Worm (Caenorhabditis elegans) whole organism, dauer: ENCODE measurements around the gene nep-4.

Experiments used
- unc-62 ChIP-seq: sonication (generic microtip); optimal IDR thresholded peaks from 2 replicates; lab custom pipeline; 2017; ENCODE audit warnings: missing biosample characterization, missing genetic modification reagents, missing genetic modification characterization

The nep-4 gene

DNA sequence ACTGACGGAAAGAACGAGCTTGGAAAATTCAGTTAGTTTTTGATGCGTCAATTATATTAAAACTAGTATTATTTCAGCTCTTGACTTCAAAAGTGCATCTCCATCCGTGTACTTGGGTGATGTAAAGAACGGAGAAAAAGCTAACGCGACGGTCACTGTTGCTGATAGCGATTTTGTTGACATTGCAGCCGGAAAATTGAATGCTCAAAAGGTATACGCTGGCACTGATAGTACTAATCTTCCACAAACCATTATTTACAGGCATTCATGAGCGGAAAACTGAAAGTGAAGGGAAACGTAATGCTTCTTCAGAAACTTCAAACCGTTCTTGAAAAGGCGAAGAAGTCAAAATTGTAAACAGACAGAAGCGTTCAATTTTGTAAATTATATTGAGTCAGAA is 43.6 kb downstream of the nep-4 start:
- no peak for TF ChIP-seq unc-62 (GFP tag; lab: Kevin White, UChicago)

DNA sequence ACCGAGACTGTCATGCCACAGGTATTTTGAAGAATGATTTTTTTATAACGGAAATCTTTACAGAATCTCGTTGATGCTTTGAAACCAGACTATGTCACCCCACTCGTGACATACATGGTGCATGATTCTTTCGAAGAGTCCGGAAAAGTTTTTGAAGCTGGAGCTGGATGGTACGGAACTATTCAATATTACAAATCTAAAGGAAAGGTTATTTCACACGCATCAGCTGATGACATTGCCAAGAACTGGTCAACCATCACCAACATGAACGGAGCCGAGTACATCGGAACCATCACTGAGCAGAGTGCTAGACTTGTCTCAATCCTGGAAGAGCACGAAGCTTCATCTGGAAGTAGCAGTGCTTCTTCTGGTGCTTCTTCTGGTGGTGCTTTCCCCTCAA is 44.1 kb downstream of the nep-4 start:
- TF ChIP-seq unc-62 (GFP tag; lab: Kevin White, UChicago) = no peak

DNA sequence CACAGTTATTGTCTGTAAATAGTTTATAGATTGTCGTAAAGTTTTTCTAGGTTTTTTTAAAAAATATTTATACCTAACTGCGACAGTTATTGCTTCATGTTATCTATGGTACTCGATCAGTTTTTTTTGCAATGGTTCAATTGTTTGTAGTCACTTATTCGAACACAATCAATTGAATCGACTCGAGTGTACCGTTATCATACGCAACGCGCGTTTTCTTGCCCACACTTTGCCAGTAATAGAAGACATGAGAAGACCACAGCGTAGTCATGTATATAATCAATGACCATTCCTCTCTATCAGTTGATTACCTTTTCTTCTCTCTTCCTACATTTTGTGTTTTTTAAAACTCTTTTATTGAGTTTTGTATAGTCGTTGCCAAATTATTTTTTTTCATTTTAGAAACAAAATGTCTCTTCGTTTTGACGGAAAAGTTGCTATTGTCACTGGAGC is 45.2 kb downstream of the nep-4 start, which contains the start of gene dhs-28:
dhs-28 (plus strand) TSS at position 403 of the 453 bp plus-strand sequence.
- TF ChIP-seq unc-62 (GFP tag; lab: Kevin White, UChicago) = no peak

ce11 chrX:6813025-6813424 is 50.2 kb downstream of the nep-4 start:
- no peak for TF ChIP-seq unc-62 (GFP tag; lab: Kevin White, UChicago)
